Worm (Caenorhabditis elegans) whole organism, mixed stage, embryonic: ENCODE data around the gene tag-51.

Experiments
- bed-3 ChIP-seq: fragments of 200-800 bp; sonication (Bioruptor generic); optimal IDR thresholded peaks from 3 replicates; lab custom pipeline; 2018; ENCODE audit warnings: mild to moderate bottlenecking, missing genetic modification characterization, moderate library complexity, missing compliant biosample characterization
- ceh-43 ChIP-seq: fragments of 200-800 bp; sonication (Bioruptor generic); optimal IDR thresholded peaks from 2 replicates; lab custom pipeline; 2018; ENCODE audit warnings: mild to moderate bottlenecking, missing genetic modification characterization, moderate library complexity, missing compliant biosample characterization
- lsy-2 ChIP-seq: fragments of 150-350 bp; optimal IDR thresholded peaks from 2 replicates; lab custom pipeline; 2014; ENCODE audit warnings: missing biosample characterization, missing genetic modification characterization
- pha-4 ChIP-seq: fragments of 150-350 bp; optimal IDR thresholded peaks from 2 replicates; lab custom pipeline; 2018; ENCODE audit warnings: missing biosample characterization, missing genetic modification reagents, missing genetic modification characterization
- zip-8 ChIP-seq: fragments of 150-350 bp; optimal IDR thresholded peaks from 2 replicates; lab custom pipeline; 2014; ENCODE audit warnings: missing biosample characterization, missing genetic modification characterization

Gene tag-51

ce11 chrIII:901600-902250 is 47.7 kb downstream of the tag-51 start:
- no peak for TF ChIP-seq lsy-2 (tag; lab: Kevin White, UChicago)
- no peak for TF ChIP-seq zip-8 (tag; lab: Kevin White, UChicago)
- TF ChIP-seq ceh-43 (GFP tag; lab: Kevin White, UChicago) = no peak
- no peak for TF ChIP-seq bed-3
- no peak for TF ChIP-seq pha-4
